Fruit fly (Drosophila melanogaster) whole organism, adult: ENCODE data around the gene rod.

Experiments
- kay ChIP-seq: fragments of 200-800 bp; sonication (Bioruptor generic); peaks from one replicate; lab custom pipeline; 2016; ENCODE audit warnings: missing biosample characterization, missing genetic modification characterization, borderline replicate concordance
- ovo ChIP-seq: fragments of 200-800 bp; sonication (Bioruptor generic); optimal IDR thresholded peaks from 2 replicates; lab custom pipeline; 2016; ENCODE audit warnings: missing biosample characterization, missing genetic modification characterization

DNA sequence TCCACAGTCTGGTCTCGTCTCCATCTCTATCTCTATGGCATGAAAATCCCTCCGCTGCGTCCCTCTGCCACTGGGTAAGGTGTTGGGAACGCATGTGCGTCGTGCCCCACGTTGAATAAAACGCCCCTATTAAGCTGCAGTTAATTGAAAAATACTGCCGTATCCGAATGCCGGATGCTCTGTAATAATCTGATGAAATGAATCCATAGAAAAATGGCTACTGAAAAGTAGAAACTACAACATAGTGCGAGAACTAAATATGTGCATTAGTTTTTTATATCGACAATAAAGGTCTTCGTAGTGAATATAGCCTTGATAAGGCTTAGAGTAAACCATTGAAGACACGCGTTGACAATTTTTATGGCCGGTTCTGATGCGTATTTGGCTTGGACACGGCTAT, 14.0 kb upstream of the rod start:
- TF ChIP-seq ovo (GFP tag; lab: Kevin White, UChicago) (no peak), kay (GFP tag; lab: Kevin White, UChicago) (no peak)
